Fruit fly (Drosophila melanogaster) whole organism, embryonic: ENCODE data around the gene CG15027.

Experiments used
- Adf1 ChIP-seq: fragments of 200-800 bp; sonication (Bioruptor generic); IDR thresholded peaks from 2 replicates; pipeline ENCODE4 v1.3.6; 2022; ENCODE audit warnings: missing biosample characterization, missing genetic modification characterization
- B-H2 ChIP-seq: fragments of 200-800 bp; sonication (Bioruptor generic); optimal IDR thresholded peaks from 2 replicates; lab custom pipeline; 2018; ENCODE audit warnings: missing biosample characterization, mild to moderate bottlenecking, missing genetic modification characterization
- CG10565 ChIP-seq: fragments of 200-800 bp; sonication (Bioruptor generic); optimal IDR thresholded peaks from 3 replicates; lab custom pipeline; 2016; ENCODE audit warnings: missing biosample characterization, mild to moderate bottlenecking, missing genetic modification characterization
- CG12104 ChIP-seq: fragments of 200-800 bp; sonication (Bioruptor generic); optimal IDR thresholded peaks from 3 replicates; lab custom pipeline; 2016; ENCODE audit warnings: missing biosample characterization, missing genetic modification characterization
- CG12391 ChIP-seq: fragments of 200-800 bp; sonication (Bioruptor generic); optimal IDR thresholded peaks from 3 replicates; lab custom pipeline; 2018; ENCODE audit warnings: missing biosample characterization, mild to moderate bottlenecking, missing genetic modification characterization, moderate library complexity
- CG14441 ChIP-seq: fragments of 200-800 bp; sonication (Bioruptor generic); IDR thresholded peaks from 2 replicates; pipeline ENCODE4 v1.3.6; 2022; ENCODE audit warnings: missing biosample characterization, missing genetic modification characterization
- CG16813 ChIP-seq: fragments of 200-800 bp; sonication (Bioruptor generic); IDR thresholded peaks from 3 replicates; pipeline ENCODE4 v1.3.6; 2022; ENCODE audit warnings: missing biosample characterization, missing genetic modification characterization; ENCODE audit not compliant: partially characterized antibody
- CG17912 ChIP-seq: fragments of 200-800 bp; sonication (Bioruptor generic); optimal IDR thresholded peaks from 2 replicates; lab custom pipeline; 2018; ENCODE audit warnings: missing biosample characterization, mild to moderate bottlenecking, missing genetic modification characterization
- CG3163 ChIP-seq: fragments of 200-800 bp; sonication (Bioruptor generic); optimal IDR thresholded peaks from 3 replicates; lab custom pipeline; 2016; ENCODE audit warnings: missing biosample characterization, missing genetic modification characterization
- CG32772 ChIP-seq: fragments of 200-800 bp; sonication (Bioruptor generic); IDR thresholded peaks from 2 replicates; pipeline ENCODE4 v1.3.6; 2022; ENCODE audit warnings: missing biosample characterization, missing genetic modification characterization
- CG3726 ChIP-seq: fragments of 200-800 bp; sonication (Bioruptor generic); IDR thresholded peaks from 3 replicates; pipeline ENCODE4, ENCODE4 v1.3.6; 2022; ENCODE audit warnings: missing biosample characterization, missing genetic modification characterization
- CG4707 ChIP-seq: fragments of 200-800 bp; sonication (Bioruptor generic); optimal IDR thresholded peaks from 2 replicates; lab custom pipeline; 2018; ENCODE audit warnings: missing biosample characterization, mild to moderate bottlenecking, missing genetic modification characterization, moderate library complexity
- CG7839 ChIP-seq: fragments of 200-800 bp; sonication (Bioruptor generic); optimal IDR thresholded peaks from 3 replicates; lab custom pipeline; 2018; ENCODE audit warnings: missing biosample characterization, mild to moderate bottlenecking, missing genetic modification characterization, moderate library complexity
- CG8281 ChIP-seq: fragments of 200-800 bp; sonication (Bioruptor generic); optimal IDR thresholded peaks from 2 replicates; lab custom pipeline; 2018; ENCODE audit warnings: missing biosample characterization, mild to moderate bottlenecking, missing genetic modification characterization, moderate library complexity
- CG8765 ChIP-seq: fragments of 200-800 bp; sonication (Bioruptor generic); IDR thresholded peaks from 2 replicates; pipeline ENCODE4 v1.3.6; 2022; ENCODE audit warnings: missing biosample characterization, missing genetic modification characterization
- CG9876 ChIP-seq: fragments of 200-800 bp; sonication (Bioruptor generic); optimal IDR thresholded peaks from 2 replicates; lab custom pipeline; 2016; ENCODE audit warnings: missing biosample characterization, missing genetic modification characterization
- CkIIα-i1 ChIP-seq: fragments of 200-800 bp; sonication (Bioruptor generic); IDR thresholded peaks from 2 replicates; pipeline ENCODE4 v1.3.6; 2022; ENCODE audit warnings: missing biosample characterization, missing genetic modification characterization
- CrebB ChIP-seq: fragments of 200-800 bp; sonication (Bioruptor generic); optimal IDR thresholded peaks from 3 replicates; lab custom pipeline; 2018; ENCODE audit warnings: missing biosample characterization, mild to moderate bottlenecking, missing genetic modification characterization
- Dad ChIP-seq: fragments of 200-800 bp; sonication (Bioruptor generic); optimal IDR thresholded peaks from 3 replicates; lab custom pipeline; 2016; ENCODE audit warnings: missing biosample characterization, missing genetic modification characterization
- Dfd ChIP-seq, 2 experiments: fragments of >200 bp; optimal IDR thresholded peaks; 2 replicates each; lab custom pipeline; 2017; ENCODE audit warnings: missing biosample characterization in 2 of 2, missing genetic modification characterization in 2 of 2
- Dip2 ChIP-seq: fragments of 200-800 bp; sonication (Bioruptor generic); IDR thresholded peaks from 2 replicates; pipeline ENCODE4 v1.3.6; 2022; ENCODE audit warnings: missing biosample characterization, missing genetic modification characterization
- Fer2 ChIP-seq: fragments of 200-800 bp; sonication (Bioruptor generic); optimal IDR thresholded peaks from 2 replicates; lab custom pipeline; 2018; ENCODE audit warnings: missing biosample characterization, mild to moderate bottlenecking, missing genetic modification characterization, moderate library complexity
- Gug ChIP-seq: fragments of 200-800 bp; sonication (Bioruptor generic); IDR thresholded peaks from 4 replicates; pipeline ENCODE4 v1.3.6; 2022; ENCODE audit warnings: missing biosample characterization, missing genetic modification characterization
- H15 ChIP-seq: fragments of 200-800 bp; sonication (Bioruptor generic); IDR thresholded peaks from 3 replicates; pipeline ENCODE4 v1.3.6; 2022; ENCODE audit warnings: missing biosample characterization, missing genetic modification characterization
- HLH3B ChIP-seq: fragments of 200-800 bp; sonication (Bioruptor generic); IDR thresholded peaks from 2 replicates; pipeline ENCODE4 v1.3.6; 2022; ENCODE audit warnings: missing biosample characterization, missing genetic modification characterization
- HLHmδ ChIP-seq: fragments of 200-800 bp; sonication (Bioruptor generic); optimal IDR thresholded peaks from 2 replicates; lab custom pipeline; 2018; ENCODE audit warnings: missing biosample characterization, mild to moderate bottlenecking, missing genetic modification characterization, moderate library complexity
- Hmx ChIP-seq: fragments of 200-800 bp; sonication (Bioruptor generic); optimal IDR thresholded peaks from 2 replicates; lab custom pipeline; 2016; ENCODE audit warnings: missing biosample characterization, missing genetic modification characterization
- Hr51 ChIP-seq, 2 experiments: fragments of 200-800 bp; sonication (Bioruptor generic); optimal IDR thresholded peaks; 2 replicates in 1 of 2; 3 replicates in 1 of 2; lab custom pipeline; 2016 to 2018; ENCODE audit warnings: missing biosample characterization in 2 of 2, missing genetic modification characterization in 2 of 2, mild to moderate bottlenecking in 1 of 2, moderate library complexity in 1 of 2
- Lim3 ChIP-seq: fragments of 200-800 bp; sonication (Bioruptor generic); IDR thresholded peaks from 2 replicates; pipeline ENCODE4 v1.3.6; 2022; ENCODE audit warnings: missing biosample characterization, missing genetic modification characterization
- Nf-YB ChIP-seq: fragments of 200-800 bp; sonication (Bioruptor generic); optimal IDR thresholded peaks from 3 replicates; lab custom pipeline; 2019; ENCODE audit warnings: missing biosample characterization, mild to moderate bottlenecking, missing genetic modification characterization, moderate library complexity
- Rfx ChIP-seq: fragments of 200-800 bp; sonication (Bioruptor generic); IDR thresholded peaks from 2 replicates; pipeline ENCODE4 v1.3.6; 2022; ENCODE audit warnings: missing biosample characterization, missing genetic modification characterization
- Rx ChIP-seq: fragments of 200-800 bp; sonication (Bioruptor generic); IDR thresholded peaks from 2 replicates; pipeline ENCODE4 v1.3.6; 2022; ENCODE audit warnings: missing biosample characterization, missing genetic modification characterization
- Sox100B ChIP-seq: fragments of 200-800 bp; sonication (Bioruptor generic); optimal IDR thresholded peaks from 3 replicates; lab custom pipeline; 2018; ENCODE audit warnings: missing biosample characterization, mild to moderate bottlenecking, missing genetic modification characterization
- YL-1 ChIP-seq: fragments of 200-800 bp; sonication (Bioruptor generic); optimal IDR thresholded peaks from 3 replicates; lab custom pipeline; 2017; ENCODE audit warnings: missing biosample characterization, mild to moderate bottlenecking, missing genetic modification characterization
- al ChIP-seq: fragments of 200-800 bp; sonication (Bioruptor generic); IDR thresholded peaks from 2 replicates; pipeline ENCODE4 v1.3.6; 2022; ENCODE audit warnings: missing biosample characterization, missing genetic modification characterization
- ap ChIP-seq: fragments of 200-800 bp; sonication (Bioruptor generic); IDR thresholded peaks from 2 replicates; pipeline ENCODE4 v1.3.6; 2022; ENCODE audit warnings: missing biosample characterization, missing genetic modification characterization
- cas ChIP-seq: fragments of 200-800 bp; sonication (Bioruptor generic); IDR thresholded peaks from 2 replicates; pipeline ENCODE4 v1.3.6; 2022; ENCODE audit warnings: missing biosample characterization, missing genetic modification characterization
- cwo ChIP-seq: fragments of 200-800 bp; sonication (Bioruptor generic); optimal IDR thresholded peaks from 3 replicates; lab custom pipeline; 2017; ENCODE audit warnings: missing biosample characterization, missing genetic modification characterization, mild to moderate bottlenecking, moderate library complexity, missing genetic modification reagents
- eve ChIP-seq, 2 experiments: fragments of >200 bp; optimal IDR thresholded peaks; 2 replicates each; lab custom pipeline; 2017; ENCODE audit warnings: missing biosample characterization in 2 of 2, missing genetic modification characterization in 2 of 2
- gro ChIP-seq: fragments of 200-800 bp; sonication (Bioruptor generic); optimal IDR thresholded peaks from 2 replicates; lab custom pipeline; 2016; ENCODE audit warnings: missing biosample characterization, missing genetic modification characterization
- h ChIP-seq: fragments of >200 bp; optimal IDR thresholded peaks from 2 replicates; lab custom pipeline; 2017
- ind ChIP-seq: fragments of 200-800 bp; sonication (Bioruptor generic); optimal IDR thresholded peaks from 3 replicates; lab custom pipeline; 2016; ENCODE audit warnings: missing biosample characterization, missing genetic modification characterization
- jigr1 ChIP-seq: fragments of 200-800 bp; sonication (Bioruptor generic); IDR thresholded peaks from 3 replicates; pipeline ENCODE4 v1.3.6; 2022; ENCODE audit warnings: missing biosample characterization, missing genetic modification characterization
- ken ChIP-seq: fragments of 200-800 bp; sonication (Bioruptor generic); IDR thresholded peaks from 3 replicates; pipeline ENCODE4 v1.3.6; 2022; ENCODE audit warnings: missing biosample characterization, missing genetic modification characterization
- lov ChIP-seq, 2 experiments: fragments of 200-800 bp in 1 of 2; fragments of >200 bp in 1 of 2; sonication (Bioruptor generic) in 1 of 2; IDR thresholded peaks in 1 of 2; optimal IDR thresholded peaks in 1 of 2; 2 replicates in 1 of 2; 3 replicates in 1 of 2; pipeline versions ENCODE4 v1.3.6 to Lab custom; 2017 to 2022; ENCODE audit warnings: missing biosample characterization in 1 of 2, missing genetic modification characterization in 1 of 2
- nerfin-2 ChIP-seq: fragments of 200-800 bp; sonication (Bioruptor generic); IDR thresholded peaks from 2 replicates; pipeline ENCODE4 v1.3.6; 2022; ENCODE audit warnings: missing biosample characterization, missing genetic modification characterization; ENCODE audit not compliant: partially characterized antibody
- sna ChIP-seq: fragments of 200-800 bp; sonication (Bioruptor generic); IDR thresholded peaks from 2 replicates; pipeline ENCODE4 v1.3.6; 2022; ENCODE audit warnings: missing biosample characterization, missing genetic modification characterization; ENCODE audit not compliant: partially characterized antibody
- stc ChIP-seq: fragments of 200-800 bp; sonication (Bioruptor generic); IDR thresholded peaks from 2 replicates; pipeline ENCODE4 v1.3.6; 2022; ENCODE audit warnings: missing biosample characterization, missing genetic modification characterization
- trh ChIP-seq: fragments of 200-800 bp; sonication (Bioruptor generic); optimal IDR thresholded peaks from 2 replicates; lab custom pipeline; 2016; ENCODE audit warnings: missing biosample characterization, missing genetic modification characterization
- ttk ChIP-seq: fragments of 200-800 bp; sonication (Bioruptor generic); IDR thresholded peaks from 2 replicates; pipeline ENCODE4 v2.1.2; 2022; ENCODE audit warnings: missing biosample characterization, missing genetic modification characterization
- unpg ChIP-seq: fragments of 200-800 bp; sonication (Bioruptor generic); optimal IDR thresholded peaks from 3 replicates; lab custom pipeline; 2018; ENCODE audit warnings: missing biosample characterization, mild to moderate bottlenecking, missing genetic modification characterization, moderate library complexity

CG15027 gene

dm6 chrX:15076038-15076575, 9.5 kb downstream of the CG15027 start, which contains the start of gene Lsd-2 (continued):
- no peak for TF ChIP-seq CG9876 (GFP tag; lab: Kevin White, UChicago)
- no peak for TF ChIP-seq eve (GFP tag; optimal IDR thresholded peaks at IDR 0.05; lab: Kevin White, UChicago)
- peak; percentile 17; the same call in 1 of the 4 replicates for TF ChIP-seq Gug (GFP tag; lab: Robert Waterston, UW)
- no peak for TF ChIP-seq Dad (GFP tag; lab: Kevin White, UChicago)
- TF ChIP-seq ttk: no peak
- no peak for TF ChIP-seq Lim3 (GFP tag; lab: Robert Waterston, UW)
- TF ChIP-seq CG16813 (GFP tag; lab: Robert Waterston, UW): no peak
- no peak for TF ChIP-seq CG10565 (GFP tag; lab: Kevin White, UChicago)
- peak; percentile 1 for TF ChIP-seq cwo (GFP tag; lab: Kevin White, UChicago)
- no peak for TF ChIP-seq HLHmδ (GFP tag; lab: Kevin White, UChicago)
- no peak for TF ChIP-seq h (lab: Kevin White, UChicago)
- no peak for TF ChIP-seq stc (GFP tag; lab: Robert Waterston, UW)
- TF ChIP-seq CG3163 (GFP tag; lab: Kevin White, UChicago): peak; percentile 61
- peak; percentile 5 for TF ChIP-seq CG7839 (tag; lab: Kevin White, UChicago)
- no peak for TF ChIP-seq CG12104 (GFP tag; lab: Kevin White, UChicago)
- peak; percentile 78 for TF ChIP-seq gro (GFP tag; lab: Kevin White, UChicago)
- TF ChIP-seq Nf-YB (GFP tag; lab: Kevin White, UChicago): no peak
- 0 out of 2 replicates have a peak, but pooled peaks have one; percentile 9 for TF ChIP-seq CG32772
- no peak for TF ChIP-seq Dip2
- TF ChIP-seq ind: peak; percentile 17
- TF ChIP-seq Rfx (GFP tag; lab: Robert Waterston, UW): peak; percentile 64
- no peak for TF ChIP-seq H15
- TF ChIP-seq CG12391 (tag; lab: Kevin White, UChicago): peak; percentile 16
- TF ChIP-seq CG4707 (GFP tag; lab: Kevin White, UChicago): no peak
- TF ChIP-seq CG14441: no peak
- TF ChIP-seq Fer2 (tag; lab: Kevin White, UChicago): no peak
- no peak for TF ChIP-seq CG17912 (GFP tag; lab: Kevin White, UChicago)
- TF ChIP-seq HLH3B (GFP tag; lab: Robert Waterston, UW): no peak
- TF ChIP-seq Adf1: peak; percentile 29; the same call in 1 of the 2 replicates
- TF ChIP-seq trh (GFP tag; lab: Kevin White, UChicago): no peak
- TF ChIP-seq B-H2 (GFP tag; lab: Kevin White, UChicago): peak; percentile 56
- TF ChIP-seq lov (optimal IDR thresholded peaks at IDR 0.05; lab: Kevin White, UChicago): no peak
- TF ChIP-seq lov (GFP tag; IDR thresholded peaks at IDR 0.05; lab: Robert Waterston, UW): no peak
- no peak for TF ChIP-seq ap (GFP tag; lab: Robert Waterston, UW)
- TF ChIP-seq Dfd (GFP tag; optimal IDR thresholded peaks at IDR 0.05; lab: Kevin White, UChicago): no peak
- 0 out of 3 replicates have a peak, but pooled peaks have one; percentile 29 for TF ChIP-seq ken (GFP tag; lab: Robert Waterston, UW)
- no peak for TF ChIP-seq jigr1 (GFP tag; lab: Robert Waterston, UW)
- no peak for TF ChIP-seq Hmx (GFP tag; lab: Kevin White, UChicago)
- TF ChIP-seq nerfin-2: no peak
- no peak for TF ChIP-seq CkIIα-i1 (GFP tag; lab: Robert Waterston, UW)
- TF ChIP-seq CG8765 (GFP tag; lab: Robert Waterston, UW): no peak
- no peak for TF ChIP-seq Rx (GFP tag; lab: Robert Waterston, UW)
- TF ChIP-seq CG3726: no peak
- no peak for TF ChIP-seq unpg (GFP tag; lab: Kevin White, UChicago)
- no peak for TF ChIP-seq sna (GFP tag; lab: Robert Waterston, UW)
- TF ChIP-seq Hr51 (GFP tag; optimal IDR thresholded peaks at IDR 0.05; lab: Kevin White, UChicago): no peak
- TF ChIP-seq cas: no peak
- TF ChIP-seq Sox100B (GFP tag; lab: Kevin White, UChicago): peak; percentile 63
- no peak for TF ChIP-seq CrebB (tag; lab: Kevin White, UChicago)
- TF ChIP-seq YL-1 (GFP tag; lab: Kevin White, UChicago): no peak
- no peak for TF ChIP-seq CG8281 (tag; lab: Kevin White, UChicago)
- no peak for TF ChIP-seq al (GFP tag; lab: Robert Waterston, UW)
